Fruit fly (Drosophila melanogaster): ENCODE results near the gene MnM.

- no peak for TF ChIP-seq Blimp-1 (GFP tag; optimal IDR thresholded peaks at IDR 0.05)
- TF ChIP-seq salr (GFP tag; optimal IDR thresholded peaks at IDR 0.05) = peak in 1 of 2 experiments; percentile 27
- peak; percentile 59 for TF ChIP-seq eg (GFP tag; IDR thresholded peaks at IDR 0.05)
- no peak for TF ChIP-seq topi (GFP tag; optimal IDR thresholded peaks at IDR 0.05)
- TF ChIP-seq CG11902 (GFP tag; optimal IDR thresholded peaks at IDR 0.05) = no peak
- no peak for TF ChIP-seq Lpt (GFP tag; optimal IDR thresholded peaks at IDR 0.05)
Observed at dm6 chr3L:3225769-3226457, 47.5 kb upstream of the MnM start.

Data from whole organism, prepupa.